Worm (Caenorhabditis elegans) whole organism, late embryonic: ENCODE data around the gene rbg-3.
A peak's percentile ranks its signal among the peaks of the same experiment; 100 is the strongest.

Source experiments
- C08G9.2 ChIP-seq: sonication (generic microtip); optimal IDR thresholded peaks from 2 replicates; lab custom pipeline; 2016; ENCODE audit warnings: mild to moderate bottlenecking, missing genetic modification characterization, moderate library complexity, missing compliant biosample characterization
- F13H6.1 ChIP-seq: sonication (generic microtip); optimal IDR thresholded peaks from 2 replicates; lab custom pipeline; 2016; ENCODE audit warnings: missing genetic modification characterization, missing compliant biosample characterization
- K02D7.2 ChIP-seq: sonication (generic microtip); optimal IDR thresholded peaks from 2 replicates; lab custom pipeline; 2017; ENCODE audit warnings: mild to moderate bottlenecking, missing genetic modification characterization, missing compliant biosample characterization
- K09A11.1 ChIP-seq: sonication (generic microtip); optimal IDR thresholded peaks from 2 replicates; lab custom pipeline; 2017; ENCODE audit warnings: antibody characterized with exemption, mild to moderate bottlenecking, missing genetic modification characterization, missing compliant biosample characterization; ENCODE audit not compliant: insufficient read depth
- Y22D7AL.16 ChIP-seq: sonication (generic microtip); optimal IDR thresholded peaks from 2 replicates; lab custom pipeline; 2016; ENCODE audit warnings: missing genetic modification characterization, missing compliant biosample characterization
- ahr-1 ChIP-seq: sonication (generic microtip); optimal IDR thresholded peaks from 2 replicates; lab custom pipeline; 2016; ENCODE audit warnings: missing genetic modification characterization, missing compliant biosample characterization
- ceh-18 ChIP-seq: sonication (generic microtip); optimal IDR thresholded peaks from 2 replicates; lab custom pipeline; 2016; ENCODE audit warnings: missing genetic modification characterization, missing compliant biosample characterization
- ceh-31 ChIP-seq: sonication (generic microtip); optimal IDR thresholded peaks from 2 replicates; lab custom pipeline; 2016; ENCODE audit warnings: missing genetic modification characterization, missing compliant biosample characterization
- ceh-34 ChIP-seq: sonication (generic microtip); optimal IDR thresholded peaks from 2 replicates; lab custom pipeline; 2016; ENCODE audit warnings: mild to moderate bottlenecking, missing genetic modification characterization, missing compliant biosample characterization
- ceh-45 ChIP-seq: fragments of 200-800 bp; sonication (Bioruptor generic); IDR thresholded peaks from 2 replicates; pipeline ENCODE4 v1.3.6; 2022; ENCODE audit warnings: missing genetic modification reagents, missing genetic modification characterization, missing compliant biosample characterization
- ceh-48 ChIP-seq: sonication (generic microtip); optimal IDR thresholded peaks from 2 replicates; lab custom pipeline; 2016; ENCODE audit warnings: missing genetic modification characterization, inconsistent platforms, missing compliant biosample characterization
- ceh-6 ChIP-seq: fragments of 200-800 bp; sonication (Bioruptor generic); optimal IDR thresholded peaks from 2 replicates; lab custom pipeline; 2018; ENCODE audit warnings: mild to moderate bottlenecking, missing genetic modification characterization, missing compliant biosample characterization
- che-1 ChIP-seq: sonication (generic microtip); optimal IDR thresholded peaks from 2 replicates; lab custom pipeline; 2016; ENCODE audit warnings: mild to moderate bottlenecking, missing genetic modification characterization, missing compliant biosample characterization
- dve-1 ChIP-seq: sonication (generic microtip); optimal IDR thresholded peaks from 2 replicates; lab custom pipeline; 2017; ENCODE audit warnings: antibody characterized with exemption, mild to moderate bottlenecking, missing genetic modification characterization, missing compliant biosample characterization
- elt-2 ChIP-seq: sonication (generic microtip); optimal IDR thresholded peaks from 2 replicates; lab custom pipeline; 2016; ENCODE audit warnings: missing genetic modification reagents, missing genetic modification characterization, missing compliant biosample characterization
- fax-1 ChIP-seq: sonication (generic microtip); optimal IDR thresholded peaks from 2 replicates; lab custom pipeline; 2016; ENCODE audit warnings: missing genotype, missing genetic modification characterization, missing compliant biosample characterization
- fkh-10 ChIP-seq: fragments of 150-350 bp; optimal IDR thresholded peaks from 2 replicates; lab custom pipeline; 2014; ENCODE audit warnings: missing biosample characterization, missing genetic modification reagents, missing genetic modification characterization
- fkh-6 ChIP-seq: sonication (generic microtip); optimal IDR thresholded peaks from 2 replicates; lab custom pipeline; 2016; ENCODE audit warnings: missing genetic modification characterization, missing compliant biosample characterization
- gmeb-2 ChIP-seq: sonication (generic microtip); optimal IDR thresholded peaks from 2 replicates; lab custom pipeline; 2016; ENCODE audit warnings: missing genetic modification characterization, inconsistent platforms, missing compliant biosample characterization
- hlh-13 ChIP-seq: fragments of 200-800 bp; sonication (Bioruptor generic); optimal IDR thresholded peaks from 2 replicates; lab custom pipeline; 2018; ENCODE audit warnings: mild to moderate bottlenecking, missing genetic modification characterization, missing compliant biosample characterization
- hlh-15 ChIP-seq: sonication (generic microtip); optimal IDR thresholded peaks from 2 replicates; lab custom pipeline; 2016; ENCODE audit warnings: missing genetic modification characterization, missing compliant biosample characterization
- hlh-8 ChIP-seq: sonication (generic microtip); optimal IDR thresholded peaks from 2 replicates; lab custom pipeline; 2016; ENCODE audit warnings: missing genotype, missing genetic modification characterization, missing compliant biosample characterization
- lim-6 ChIP-seq: sonication (generic microtip); optimal IDR thresholded peaks from 2 replicates; lab custom pipeline; 2016; ENCODE audit warnings: missing genetic modification characterization, missing compliant biosample characterization
- lin-11 ChIP-seq: fragments of 200-800 bp; sonication (Bioruptor generic); optimal IDR thresholded peaks from 2 replicates; lab custom pipeline; 2018; ENCODE audit warnings: mild to moderate bottlenecking, missing genetic modification characterization, missing compliant biosample characterization
- madf-2 ChIP-seq: sonication (generic microtip); optimal IDR thresholded peaks from 2 replicates; lab custom pipeline; 2017; ENCODE audit warnings: missing genetic modification characterization, missing compliant biosample characterization
- nfya-1 ChIP-seq: sonication (generic microtip); optimal IDR thresholded peaks from 2 replicates; lab custom pipeline; 2017; ENCODE audit warnings: missing genetic modification characterization, mild to moderate bottlenecking, missing compliant biosample characterization, antibody characterized with exemption, moderate library complexity
- nhr-232 ChIP-seq: sonication (generic microtip); optimal IDR thresholded peaks from 2 replicates; lab custom pipeline; 2016; ENCODE audit warnings: missing genetic modification characterization, missing compliant biosample characterization
- npax-4 ChIP-seq: sonication (generic microtip); optimal IDR thresholded peaks from 2 replicates; lab custom pipeline; 2016; ENCODE audit warnings: missing genetic modification characterization, missing compliant biosample characterization
- pag-3 ChIP-seq: sonication (generic microtip); optimal IDR thresholded peaks from 2 replicates; lab custom pipeline; 2016; ENCODE audit warnings: missing compliant biosample characterization, missing genetic modification characterization, borderline replicate concordance
- pat-9 ChIP-seq: fragments of 200-800 bp; sonication (Bioruptor generic); optimal IDR thresholded peaks from 2 replicates; lab custom pipeline; 2018; ENCODE audit warnings: mild to moderate bottlenecking, missing genetic modification characterization, moderate library complexity, missing compliant biosample characterization
- pax-1 ChIP-seq: fragments of 150-350 bp; optimal IDR thresholded peaks from 2 replicates; lab custom pipeline; 2014; ENCODE audit warnings: missing biosample characterization, missing genetic modification characterization
- pha-2 ChIP-seq: sonication (generic microtip); optimal IDR thresholded peaks from 2 replicates; lab custom pipeline; 2017; ENCODE audit warnings: mild to moderate bottlenecking, missing genetic modification characterization, missing compliant biosample characterization
- pha-4 ChIP-seq: fragments of 150-350 bp; optimal IDR thresholded peaks from 2 replicates; lab custom pipeline; 2018; ENCODE audit warnings: missing biosample characterization, missing genetic modification reagents, missing genetic modification characterization
- pqm-1 ChIP-seq: sonication (generic microtip); optimal IDR thresholded peaks from 2 replicates; lab custom pipeline; 2016; ENCODE audit warnings: missing genetic modification characterization, missing compliant biosample characterization
- pros-1 ChIP-seq: fragments of 150-350 bp; optimal IDR thresholded peaks from 2 replicates; lab custom pipeline; 2014; ENCODE audit warnings: missing biosample characterization, missing genetic modification reagents, missing genetic modification characterization
- ref-2 ChIP-seq: sonication (generic microtip); optimal IDR thresholded peaks from 2 replicates; lab custom pipeline; 2016; ENCODE audit warnings: missing genetic modification characterization, missing compliant biosample characterization
- rnt-1 ChIP-seq: sonication (generic microtip); optimal IDR thresholded peaks from 2 replicates; lab custom pipeline; 2016; ENCODE audit warnings: missing genetic modification characterization, missing compliant biosample characterization
- sox-2 ChIP-seq: fragments of 200-800 bp; sonication (Bioruptor generic); IDR thresholded peaks from 2 replicates; pipeline ENCODE4 v1.3.6; 2022; ENCODE audit warnings: missing genetic modification reagents, missing genetic modification characterization, missing compliant biosample characterization
- sox-4 ChIP-seq: sonication (generic microtip); optimal IDR thresholded peaks from 2 replicates; lab custom pipeline; 2017; ENCODE audit warnings: mild to moderate bottlenecking, missing genetic modification characterization, inconsistent platforms, missing compliant biosample characterization
- syd-9 ChIP-seq: sonication (generic microtip); optimal IDR thresholded peaks from 2 replicates; lab custom pipeline; 2016; ENCODE audit warnings: mild to moderate bottlenecking, missing genetic modification characterization, moderate library complexity, missing compliant biosample characterization
- tbx-7 ChIP-seq: sonication (generic microtip); optimal IDR thresholded peaks from 2 replicates; lab custom pipeline; 2016; ENCODE audit warnings: missing genotype, missing genetic modification characterization, missing compliant biosample characterization
- ttx-3 ChIP-seq: sonication (generic microtip); optimal IDR thresholded peaks from 2 replicates; lab custom pipeline; 2016; ENCODE audit warnings: missing genetic modification reagents, missing genetic modification characterization, missing compliant biosample characterization
- unc-3 ChIP-seq, 2 experiments: fragments of 200-800 bp in 1 of 2; sonication (Bioruptor generic) in 1 of 2; sonication (generic microtip) in 1 of 2; conservative IDR thresholded peaks in 1 of 2; optimal IDR thresholded peaks in 1 of 2; 2 replicates each; pipeline versions ENCODE4 v1.3.6 to Lab custom; 2016 to 2022; ENCODE audit warnings: missing compliant biosample characterization in 2 of 2, missing genetic modification characterization in 2 of 2, missing genetic modification reagents in 1 of 2
- unc-86 ChIP-seq: sonication (generic microtip); optimal IDR thresholded peaks from 2 replicates; lab custom pipeline; 2016; ENCODE audit warnings: missing genetic modification characterization, missing compliant biosample characterization

The rbg-3 gene

ce11 chrIII:4745934-4746333 is 8.3 kb upstream of the rbg-3 start, which contains the start of gene F17C8.6:
Gene F17C8.6 (minus strand): TSS chrIII:4746034.
- TF ChIP-seq nfya-1 (tag; lab: Kevin White, UChicago) (no peak), nhr-232 (no peak), hlh-8 (tag; lab: Kevin White, UChicago) (no peak), syd-9 (no peak), sox-4 (tag; lab: Kevin White, UChicago) (no peak), unc-86 (no peak), Y22D7AL.16 (tag; lab: Kevin White, UChicago) (no peak), tbx-7 (no peak), F13H6.1 (no peak), C08G9.2 (tag; lab: Kevin White, UChicago) (no peak), hlh-13 (GFP tag; lab: Kevin White, UChicago) (no peak), pat-9 (tag; lab: Kevin White, UChicago) (no peak), lim-6 (tag; lab: Kevin White, UChicago) (no peak)

- TF ChIP-seq pha-2 (no peak), fkh-10 (GFP tag; lab: Kevin White, UChicago) (no peak), elt-2 (tag; lab: Kevin White, UChicago) (no peak), sox-4 (tag; lab: Kevin White, UChicago) (no peak), che-1 (tag; lab: Kevin White, UChicago) (no peak), ceh-6 (no peak), hlh-15 (no peak), madf-2 (tag; lab: Kevin White, UChicago) (no peak), K02D7.2 (tag; lab: Kevin White, UChicago) (no peak), hlh-13 (GFP tag; lab: Kevin White, UChicago) (no peak), ttx-3 (no peak), ref-2 (tag; lab: Kevin White, UChicago) (no peak)
Measured at ce11 chrIII:4748109-4748508, 6.1 kb upstream of the rbg-3 start, which contains the start of gene col-89. Gene col-89 (plus strand): TSS chrIII:4748127.

ce11 chrIII:4748666-4749065 is 5.6 kb upstream of the rbg-3 start:
- TF ChIP-seq ceh-48 = no peak
- TF ChIP-seq C08G9.2 (tag; lab: Kevin White, UChicago) = peak; percentile 22

- TF ChIP-seq dve-1 (peak; percentile 89), lim-6 (tag; lab: Kevin White, UChicago) (peak; percentile 58), npax-4 (no peak), ceh-6 (peak; percentile 71), pqm-1 (tag; lab: Kevin White, UChicago) (peak; percentile 9), ahr-1 (tag; lab: Kevin White, UChicago) (peak; percentile 14), ceh-45 (GFP tag; lab: Robert Waterston, UW) (no peak), sox-2 (GFP tag; lab: Robert Waterston, UW) (no peak; the same call in 1 of the 2 replicates), rnt-1 (peak; percentile 68), pax-1 (tag; lab: Kevin White, UChicago) (no peak), unc-3 (GFP tag; conservative IDR thresholded peaks at IDR 0.05; lab: Robert Waterston, UW) (peak; percentile 70), unc-3 (tag; optimal IDR thresholded peaks at IDR 0.05; lab: Kevin White, UChicago) (peak; percentile 49), nhr-232 (peak; percentile 21), pat-9 (tag; lab: Kevin White, UChicago) (peak; percentile 64), gmeb-2 (tag; lab: Kevin White, UChicago) (peak; percentile 57), pros-1 (tag; lab: Kevin White, UChicago) (peak; percentile 36), elt-2 (tag; lab: Kevin White, UChicago) (peak; percentile 88), C08G9.2 (tag; lab: Kevin White, UChicago) (peak; percentile 36), ceh-34 (tag; lab: Kevin White, UChicago) (peak; percentile 90), fkh-6 (peak; percentile 40), pha-4 (tag; lab: Kevin White, UChicago) (no peak), fax-1 (tag; lab: Kevin White, UChicago) (peak; percentile 16), ceh-18 (tag; lab: Kevin White, UChicago) (peak; percentile 90), sox-4 (tag; lab: Kevin White, UChicago) (peak; percentile 57), ceh-31 (peak; percentile 88), tbx-7 (peak; percentile 20), K09A11.1 (tag; lab: Kevin White, UChicago) (no peak), ttx-3 (peak; percentile 39), pag-3 (no peak), lin-11 (tag; lab: Kevin White, UChicago) (peak; percentile 52), Y22D7AL.16 (tag; lab: Kevin White, UChicago) (no peak), F13H6.1 (peak; percentile 53), nfya-1 (tag; lab: Kevin White, UChicago) (peak; percentile 90)
Measured at ce11 chrIII:4756983-4757382, 2.8 kb downstream of the rbg-3 start, which contains the start of gene fbxl-2. Gene fbxl-2 (plus strand): TSS chrIII:4757260.
